Fruit fly (Drosophila melanogaster) whole organism, wandering third instar larva: Measurements from ENCODE around the gene CG9518.

Source experiments
- Abd-B ChIP-seq: fragments of >200 bp; optimal IDR thresholded peaks from 2 replicates; lab custom pipeline; 2017; ENCODE audit warnings: missing biosample characterization, missing genetic modification characterization
- CG32264 ChIP-seq: fragments of 200-800 bp; sonication (Bioruptor generic); optimal IDR thresholded peaks from 2 replicates; lab custom pipeline; 2016; ENCODE audit warnings: missing biosample characterization, missing genetic modification characterization
- CrebA ChIP-seq: fragments of 200-800 bp; sonication (Bioruptor generic); optimal IDR thresholded peaks from 2 replicates; lab custom pipeline; 2016; ENCODE audit warnings: missing biosample characterization, mild to moderate bottlenecking, missing genetic modification characterization, borderline replicate concordance
- Dfd ChIP-seq: fragments of >200 bp; optimal IDR thresholded peaks from 2 replicates; lab custom pipeline; 2017; ENCODE audit warnings: missing biosample characterization, missing genetic modification characterization
- GATAd ChIP-seq: sonication (Bioruptor generic); optimal IDR thresholded peaks from 2 replicates; lab custom pipeline; 2016; ENCODE audit warnings: missing biosample characterization, missing genetic modification characterization
- HLH106 ChIP-seq: fragments of 200-800 bp; optimal IDR thresholded peaks from 3 replicates; lab custom pipeline; 2019; ENCODE audit warnings: missing biosample characterization, mild to moderate bottlenecking, missing genetic modification characterization, moderate library complexity
- Hnf4 ChIP-seq: fragments of 200-800 bp; sonication (Bioruptor generic); optimal IDR thresholded peaks from 2 replicates; lab custom pipeline; 2016; ENCODE audit warnings: missing biosample characterization, mild to moderate bottlenecking, missing genetic modification characterization
- Hr78 ChIP-seq: fragments of >200 bp; optimal IDR thresholded peaks from 2 replicates; lab custom pipeline; 2017; ENCODE audit warnings: missing biosample characterization, missing genetic modification characterization
- Hr83 ChIP-seq: fragments of 200-300 bp; sonication (Bioruptor generic); optimal IDR thresholded peaks from 2 replicates; lab custom pipeline; 2016; ENCODE audit warnings: missing biosample characterization, mild to moderate bottlenecking, missing genetic modification characterization, moderate library complexity; ENCODE audit not compliant: poor library complexity, severe bottlenecking
- Jra ChIP-seq: sonication (Bioruptor generic); optimal IDR thresholded peaks from 2 replicates; lab custom pipeline; 2016; ENCODE audit warnings: missing biosample characterization, missing genetic modification characterization
- Mio ChIP-seq: sonication (Bioruptor generic); optimal IDR thresholded peaks from 2 replicates; lab custom pipeline; 2016; ENCODE audit warnings: missing biosample characterization, missing genetic modification characterization
- Myc ChIP-seq: fragments of >200 bp; optimal IDR thresholded peaks from 2 replicates; lab custom pipeline; 2017
- N ChIP-seq: fragments of >200 bp; optimal IDR thresholded peaks from 2 replicates; lab custom pipeline; 2018; ENCODE audit warnings: missing biosample characterization, missing external identifiers, missing genetic modification characterization
- OdsH ChIP-seq: fragments of 200-800 bp; sonication (Bioruptor generic); optimal IDR thresholded peaks from 2 replicates; lab custom pipeline; 2016; ENCODE audit warnings: missing biosample characterization, mild to moderate bottlenecking, missing genetic modification characterization
- Rel ChIP-seq, 2 experiments: fragments of 200-800 bp; sonication (Bioruptor generic) in 1 of 2; optimal IDR thresholded peaks; 2 replicates in 1 of 2; 3 replicates in 1 of 2; lab custom pipeline; 2016 to 2019; ENCODE audit warnings: mild to moderate bottlenecking in 2 of 2, missing biosample characterization in 2 of 2, missing genetic modification characterization in 2 of 2, moderate library complexity in 1 of 2
- Sp1 ChIP-seq: fragments of 200-800 bp; sonication (Bioruptor generic); optimal IDR thresholded peaks from 3 replicates; lab custom pipeline; 2019; ENCODE audit warnings: missing biosample characterization, mild to moderate bottlenecking, missing genetic modification characterization, moderate library complexity
- Vsx2 ChIP-seq: fragments of 200-300, 225-300 bp; sonication (Bioruptor generic); optimal IDR thresholded peaks from 2 replicates; lab custom pipeline; 2018; ENCODE audit warnings: missing biosample characterization, missing genetic modification characterization; ENCODE audit not compliant: partially characterized antibody
- br ChIP-seq: fragments of 200-800 bp; sonication (Bioruptor generic); optimal IDR thresholded peaks from 2 replicates; lab custom pipeline; 2016; ENCODE audit warnings: missing biosample characterization, missing genetic modification characterization
- brk ChIP-seq: fragments of 200-800 bp; sonication (Bioruptor generic); optimal IDR thresholded peaks from 2 replicates; lab custom pipeline; 2016; ENCODE audit warnings: missing biosample characterization, mild to moderate bottlenecking, missing genetic modification characterization
- dl ChIP-seq, 2 experiments: fragments of 175-275, 200-275 bp in 1 of 2; fragments of 200-275 bp in 1 of 2; sonication (Bioruptor generic); optimal IDR thresholded peaks; lab custom pipeline; 2018; ENCODE audit warnings: mild to moderate bottlenecking in 2 of 2, missing biosample characterization in 2 of 2, missing genetic modification characterization in 2 of 2, moderate library complexity in 2 of 2; ENCODE audit not compliant: partially characterized antibody in 2 of 2, insufficient read depth in 1 of 2
- dmrt93B ChIP-seq: fragments of 200-800 bp; sonication (Bioruptor generic); optimal IDR thresholded peaks from 2 replicates; lab custom pipeline; 2018; ENCODE audit warnings: missing biosample characterization, mild to moderate bottlenecking, missing genetic modification characterization
- dsf ChIP-seq: sonication (Bioruptor generic); optimal IDR thresholded peaks from 2 replicates; lab custom pipeline; 2016; ENCODE audit warnings: missing biosample characterization, missing genetic modification characterization, borderline replicate concordance
- ey ChIP-seq: fragments of 200-800 bp; sonication (Bioruptor generic); optimal IDR thresholded peaks from 2 replicates; lab custom pipeline; 2016; ENCODE audit warnings: missing biosample characterization, missing genetic modification characterization
- foxo ChIP-seq, 2 experiments: fragments of 200-800 bp; sonication (Bioruptor generic); optimal IDR thresholded peaks; 2 replicates in 1 of 2; 3 replicates in 1 of 2; lab custom pipeline; 2016 to 2017; ENCODE audit warnings: missing biosample characterization in 2 of 2, missing genetic modification characterization in 2 of 2
- fru ChIP-seq: fragments of 200-800 bp; sonication (Bioruptor generic); optimal IDR thresholded peaks from 3 replicates; lab custom pipeline; 2016; ENCODE audit warnings: missing biosample characterization, mild to moderate bottlenecking, missing genetic modification characterization
- h ChIP-seq: fragments of 200-800 bp; sonication (Bioruptor generic); optimal IDR thresholded peaks from 3 replicates; lab custom pipeline; 2016; ENCODE audit warnings: missing biosample characterization, mild to moderate bottlenecking, missing genetic modification characterization
- jim ChIP-seq: fragments of 175-275, 200-325 bp; sonication (Bioruptor generic); optimal IDR thresholded peaks from 2 replicates; lab custom pipeline; 2016; ENCODE audit warnings: missing biosample characterization, mild to moderate bottlenecking, missing genetic modification characterization
- lola ChIP-seq: fragments of >200 bp; optimal IDR thresholded peaks from 2 replicates; lab custom pipeline; 2017; ENCODE audit warnings: missing biosample characterization, missing genetic modification characterization
- pan ChIP-seq: fragments of >200 bp; optimal IDR thresholded peaks from 2 replicates; lab custom pipeline; 2017
- psq ChIP-seq: fragments of 200-800 bp; sonication (Bioruptor generic); optimal IDR thresholded peaks from 3 replicates; lab custom pipeline; 2017; ENCODE audit warnings: missing biosample characterization, mild to moderate bottlenecking, missing genetic modification characterization, moderate library complexity
- rgr ChIP-seq: fragments of 200-800 bp; sonication (Bioruptor generic); optimal IDR thresholded peaks from 3 replicates; lab custom pipeline; 2016; ENCODE audit warnings: missing biosample characterization, mild to moderate bottlenecking, missing genetic modification characterization
- sage ChIP-seq: fragments of 200-800 bp; sonication (Bioruptor generic); optimal IDR thresholded peaks from 2 replicates; lab custom pipeline; 2016; ENCODE audit warnings: missing biosample characterization, mild to moderate bottlenecking, missing genetic modification characterization
- sv ChIP-seq: fragments of 200-800 bp; sonication (Bioruptor generic); optimal IDR thresholded peaks from 3 replicates; lab custom pipeline; 2016; ENCODE audit warnings: missing biosample characterization, missing genetic modification characterization
- tai ChIP-seq: sonication (Bioruptor generic); optimal IDR thresholded peaks from 2 replicates; lab custom pipeline; 2016; ENCODE audit warnings: missing biosample characterization, missing genetic modification characterization
- usp ChIP-seq: fragments of >200 bp; optimal IDR thresholded peaks from 2 replicates; lab custom pipeline; 2017; ENCODE audit warnings: missing biosample characterization, missing genetic modification characterization
- woc ChIP-seq: sonication (Bioruptor generic); optimal IDR thresholded peaks from 2 replicates; lab custom pipeline; 2016; ENCODE audit warnings: missing biosample characterization, mild to moderate bottlenecking, missing genetic modification characterization

CG9518 gene

dm6 chrX:14857883-14858282 is 13.1 kb downstream of the CG9518 start:
- no peak for TF ChIP-seq tai

dm6 chrX:14856261-14856660 is 14.7 kb downstream of the CG9518 start, which contains the start of gene CG9519:
TSS of gene CG9519 (minus strand) at chrX:14856361.
- TF ChIP-seq usp (GFP tag; lab: Kevin White, UChicago) (no peak), lola (GFP tag; lab: Kevin White, UChicago) (no peak), Vsx2 (no peak), Hr78 (GFP tag; lab: Kevin White, UChicago) (no peak), br (GFP tag; lab: Kevin White, UChicago) (no peak), Mio (GFP tag; lab: Kevin White, UChicago) (no peak), Rel (GFP tag; optimal IDR thresholded peaks at IDR 0.05; lab: Kevin White, UChicago) (no peak), Rel (tag; optimal IDR thresholded peaks at IDR 0.05; lab: Kevin White, UChicago) (no peak), sv (no peak)
- TF ChIP-seq, all 38 proteins: peak for 0

dm6 chrX:14853153-14853672 is 17.8 kb downstream of the CG9518 start, which contains the start of gene CG9521:
TSS of gene CG9521 (minus strand) at chrX:14853269.
- TF ChIP-seq rgr (GFP tag; lab: Kevin White, UChicago) (no peak), ey (GFP tag; lab: Kevin White, UChicago) (no peak)

- TF ChIP-seq dsf (GFP tag; lab: Kevin White, UChicago) (no peak), CG32264 (GFP tag; lab: Kevin White, UChicago) (no peak), brk (GFP tag; lab: Kevin White, UChicago) (no peak), usp (GFP tag; lab: Kevin White, UChicago) (no peak), Vsx2 (no peak), Mio (GFP tag; lab: Kevin White, UChicago) (no peak), CrebA (GFP tag; lab: Kevin White, UChicago) (no peak), dmrt93B (no peak), Dfd (GFP tag; lab: Kevin White, UChicago) (no peak), OdsH (GFP tag; lab: Kevin White, UChicago) (no peak), Hr83 (no peak), fru (GFP tag; lab: Kevin White, UChicago) (no peak), GATAd (GFP tag; lab: Kevin White, UChicago) (no peak), N (GFP tag; lab: Kevin White, UChicago) (no peak), Hr78 (GFP tag; lab: Kevin White, UChicago) (no peak)
Measured at dm6 chrX:14850069-14850468, 20.9 kb downstream of the CG9518 start.

dm6 chrX:14848755-14849354 is 22.1 kb downstream of the CG9518 start, which contains the start of gene CG9522:
TSS of gene CG9522 (minus strand) at chrX:14848808.
- TF ChIP-seq lola (GFP tag; lab: Kevin White, UChicago) (no peak), pan (lab: Kevin White, UChicago) (no peak), Abd-B (GFP tag; lab: Kevin White, UChicago) (no peak), Myc (lab: Kevin White, UChicago) (no peak), Rel (GFP tag; optimal IDR thresholded peaks at IDR 0.05; lab: Kevin White, UChicago) (no peak), Rel (tag; optimal IDR thresholded peaks at IDR 0.05; lab: Kevin White, UChicago) (no peak), N (GFP tag; lab: Kevin White, UChicago) (no peak), GATAd (GFP tag; lab: Kevin White, UChicago) (no peak), Mio (GFP tag; lab: Kevin White, UChicago) (no peak), Sp1 (GFP tag; lab: Kevin White, UChicago) (peak; percentile 60), Hr83 (no peak), Dfd (GFP tag; lab: Kevin White, UChicago) (no peak), rgr (GFP tag; lab: Kevin White, UChicago) (peak; percentile 68), CG32264 (GFP tag; lab: Kevin White, UChicago) (peak; percentile 25), br (GFP tag; lab: Kevin White, UChicago) (peak; percentile 67), Jra (no peak), fru (GFP tag; lab: Kevin White, UChicago) (peak; percentile 78), Hnf4 (GFP tag; lab: Kevin White, UChicago) (peak; percentile 62), woc (GFP tag; lab: Kevin White, UChicago) (peak; percentile 62), HLH106 (tag; lab: Kevin White, UChicago) (peak; percentile 56), foxo (GFP tag; optimal IDR thresholded peaks at IDR 0.05; lab: Kevin White, UChicago) (peak in 1 of 2 experiments; percentile 76), CrebA (GFP tag; lab: Kevin White, UChicago) (no peak), usp (GFP tag; lab: Kevin White, UChicago) (no peak), ey (GFP tag; lab: Kevin White, UChicago) (peak; percentile 73), Vsx2 (no peak), tai (peak; percentile 58), h (GFP tag; lab: Kevin White, UChicago) (peak; percentile 82), dmrt93B (peak; percentile 18), dsf (GFP tag; lab: Kevin White, UChicago) (no peak), psq (GFP tag; lab: Kevin White, UChicago) (peak; percentile 57), brk (GFP tag; lab: Kevin White, UChicago) (peak; percentile 0), sv (peak; percentile 55), dl (GFP tag; optimal IDR thresholded peaks at IDR 0.05; lab: Kevin White, UChicago; ENCODE audit: insufficient read depth in 1 of 2, partially characterized antibody in 2 of 2) (no peak), jim (no peak), Hr78 (GFP tag; lab: Kevin White, UChicago) (no peak), sage (GFP tag; lab: Kevin White, UChicago) (peak; percentile 2)
